Fruit fly (Drosophila melanogaster): ENCODE results near the gene CG11714.
A peak's percentile ranks its signal among the peaks of the same experiment; 100 is the strongest.

CG11714 gene

dm6 chr3L:11491222-11491873 is 31.2 kb downstream of the CG11714 start (continued):
- no peak for TF ChIP-seq Mad (GFP tag; optimal IDR thresholded peaks at IDR 0.05)
- peak; percentile 67; the same call in 2 of the 3 replicates for TF ChIP-seq so (GFP tag; IDR thresholded peaks at IDR 0.05)
- TF ChIP-seq H2.0 (GFP tag; IDR thresholded peaks at IDR 0.05), result peak; percentile 58; the same call in 1 of the 2 replicates
- peak; percentile 37 for TF ChIP-seq sd (tag; optimal IDR thresholded peaks at IDR 0.05)
- TF ChIP-seq CG3407 (GFP tag; optimal IDR thresholded peaks at IDR 0.05), result no peak
- TF ChIP-seq zen2 (GFP tag; IDR thresholded peaks at IDR 0.05; ENCODE audit: partially characterized antibody), result no peak
- TF ChIP-seq gfzf (GFP tag; optimal IDR thresholded peaks at IDR 0.05), result no peak
- no peak for TF ChIP-seq nerfin-2 (GFP tag; IDR thresholded peaks at IDR 0.05; ENCODE audit: partially characterized antibody)
- TF ChIP-seq Side (GFP tag; optimal IDR thresholded peaks at IDR 0.05), result peak; percentile 49
- peak; percentile 37 for TF ChIP-seq gsb-n (tag; optimal IDR thresholded peaks at IDR 0.05)
- TF ChIP-seq CG9437 (GFP tag; optimal IDR thresholded peaks at IDR 0.05), result peak; percentile 43
- peak; percentile 60 for TF ChIP-seq CG9817 (tag; optimal IDR thresholded peaks at IDR 0.05)
- TF ChIP-seq pnt (GFP tag; optimal IDR thresholded peaks at IDR 0.05), result peak; percentile 17
- TF ChIP-seq CG9609 (GFP tag; optimal IDR thresholded peaks at IDR 0.05), result peak; percentile 40
- TF ChIP-seq CG17361 (GFP tag; IDR thresholded peaks at IDR 0.05), result peak; percentile 33; the same call in 1 of the 3 replicates
- TF ChIP-seq CG9215 (GFP tag; IDR thresholded peaks at IDR 0.05), result no peak
- TF ChIP-seq B-H2 (GFP tag; optimal IDR thresholded peaks at IDR 0.05), result peak; percentile 33
- peak; percentile 1 for TF ChIP-seq CG33213 (GFP tag; optimal IDR thresholded peaks at IDR 0.05)
- peak; percentile 45 for TF ChIP-seq caup (GFP tag; optimal IDR thresholded peaks at IDR 0.05; ENCODE audit: severe bottlenecking)
- peak; percentile 31 for TF ChIP-seq jumu (GFP tag; optimal IDR thresholded peaks at IDR 0.05)
- peak; percentile 29 for TF ChIP-seq CG12942 (GFP tag; optimal IDR thresholded peaks at IDR 0.05)
- TF ChIP-seq Neu2 (GFP tag; optimal IDR thresholded peaks at IDR 0.05; ENCODE audit: borderline replicate concordance), result no peak
- peak; percentile 15 for TF ChIP-seq chn (GFP tag; optimal IDR thresholded peaks at IDR 0.05)
- TF ChIP-seq CrebB (tag; optimal IDR thresholded peaks at IDR 0.05), result peak; percentile 27
- peak; percentile 67 for TF ChIP-seq Sox102F (GFP tag; optimal IDR thresholded peaks at IDR 0.05)
- TF ChIP-seq Deaf1 (tag; optimal IDR thresholded peaks at IDR 0.05), result peak; percentile 25
- TF ChIP-seq dmrt99B (tag; optimal IDR thresholded peaks at IDR 0.05), result peak; percentile 67
- peak; percentile 35 for TF ChIP-seq emc (GFP tag; optimal IDR thresholded peaks at IDR 0.05)
- TF ChIP-seq YL-1 (GFP tag; optimal IDR thresholded peaks at IDR 0.05), result no peak
- TF ChIP-seq CG11247 (GFP tag; IDR thresholded peaks at IDR 0.05), result peak; percentile 54; the same call in 1 of the 2 replicates
- TF ChIP-seq tgo (GFP tag; IDR thresholded peaks at IDR 0.05), result peak; percentile 56; the same call in 2 of the 3 replicates
- TF ChIP-seq CG11560 (tag; IDR thresholded peaks at IDR 0.05), result no peak
- TF ChIP-seq CG11504 (tag; optimal IDR thresholded peaks at IDR 0.05), result peak; percentile 72
- TF ChIP-seq btn (GFP tag; optimal IDR thresholded peaks at IDR 0.05), result no peak
- TF ChIP-seq Optix (GFP tag; IDR thresholded peaks at IDR 0.05), result no peak
- peak; percentile 9 for TF ChIP-seq luna (GFP tag; optimal IDR thresholded peaks at IDR 0.05)
- no peak for TF ChIP-seq CG6791 (GFP tag; IDR thresholded peaks at IDR 0.05; ENCODE audit: partially characterized antibody)
- TF ChIP-seq pho (GFP tag; optimal IDR thresholded peaks at IDR 0.05), result peak; percentile 27
- no peak for TF ChIP-seq CG6854 (GFP tag; optimal IDR thresholded peaks at IDR 0.05)
- TF ChIP-seq CG12219 (GFP tag; optimal IDR thresholded peaks at IDR 0.05), result peak; percentile 21
- no peak for TF ChIP-seq CG4360 (GFP tag; IDR thresholded peaks at IDR 0.05)
- TF ChIP-seq CG12769 (tag; optimal IDR thresholded peaks at IDR 0.05), result peak; percentile 79
- TF ChIP-seq CG17385 (GFP tag; optimal IDR thresholded peaks at IDR 0.05), result peak; percentile 64
- TF ChIP-seq CG7786 (GFP tag; optimal IDR thresholded peaks at IDR 0.05), result peak; percentile 57
- no peak for TF ChIP-seq yki (optimal IDR thresholded peaks at IDR 0.05)
- peak; percentile 8 for TF ChIP-seq schlank (tag; optimal IDR thresholded peaks at IDR 0.05)
- no peak for TF ChIP-seq Dfd (GFP tag; optimal IDR thresholded peaks at IDR 0.05)
- peak; percentile 64 for TF ChIP-seq Dbx (GFP tag; IDR thresholded peaks at IDR 0.05)
- TF ChIP-seq B-H1 (GFP tag; IDR thresholded peaks at IDR 0.05), result peak; percentile 65; the same call in 2 of the 3 replicates
- peak; percentile 25 for TF ChIP-seq Sry-δ (GFP tag; optimal IDR thresholded peaks at IDR 0.05)
